Worm (Caenorhabditis elegans): ENCODE data around the gene hsp-60.

The hsp-60 gene

ce11 chrIII:1619442-1619841, at the start of gene hsp-60:
Gene hsp-60, plus strand, starts transcription at chrIII:1619742.
- no peak for TF ChIP-seq ceh-16 (tag; optimal IDR thresholded peaks at IDR 0.05)
- TF ChIP-seq fos-1 (tag; optimal IDR thresholded peaks at IDR 0.05): no peak
- TF ChIP-seq elt-3 (tag; optimal IDR thresholded peaks at IDR 0.05): no peak
- no peak for TF ChIP-seq nhr-11 (tag; optimal IDR thresholded peaks at IDR 0.05)
- TF ChIP-seq snpc-4 (tag; optimal IDR thresholded peaks at IDR 0.05): no peak
- TF ChIP-seq nhr-237 (tag; optimal IDR thresholded peaks at IDR 0.05): no peak
- no peak for TF ChIP-seq nhr-28 (tag; optimal IDR thresholded peaks at IDR 0.05)
- no peak for TF ChIP-seq pqm-1 (tag; optimal IDR thresholded peaks at IDR 0.05)
- TF ChIP-seq ama-1 (optimal IDR thresholded peaks at IDR 0.05): no peak
- no peak for TF ChIP-seq egl-27 (tag; optimal IDR thresholded peaks at IDR 0.05)
- TF ChIP-seq aly-2 (tag; optimal IDR thresholded peaks at IDR 0.05): no peak
- no peak for TF ChIP-seq nhr-12 (tag; optimal IDR thresholded peaks at IDR 0.05)
- no peak for TF ChIP-seq elt-1 (tag; optimal IDR thresholded peaks at IDR 0.05)
- TF ChIP-seq nhr-67 (tag; optimal IDR thresholded peaks at IDR 0.05): no peak
- no peak for TF ChIP-seq mml-1 (tag; optimal IDR thresholded peaks at IDR 0.05)
- TF ChIP-seq tbx-2 (tag; optimal IDR thresholded peaks at IDR 0.05): no peak
- no peak for TF ChIP-seq elt-2 (tag; optimal IDR thresholded peaks at IDR 0.05)

DNA sequence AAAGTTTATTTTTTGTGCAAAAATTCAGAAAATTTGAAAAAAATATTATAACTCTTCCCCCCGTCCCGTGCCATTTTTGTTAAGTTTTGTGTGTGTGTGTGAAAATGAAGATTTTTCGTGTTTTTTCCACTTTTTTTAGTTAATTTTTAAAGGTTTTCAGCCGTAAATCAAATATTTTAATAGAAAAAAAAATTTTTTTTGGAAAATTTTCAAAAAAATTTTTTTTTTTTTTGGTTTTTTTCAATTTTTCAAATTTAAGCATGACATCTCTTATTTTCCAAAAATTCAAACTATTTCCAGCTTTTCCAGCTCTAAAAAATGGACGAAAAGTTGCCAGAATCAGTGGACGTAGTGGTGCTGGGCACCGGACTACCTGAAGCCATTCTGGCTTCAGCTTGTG, 49.5 kb upstream of the hsp-60 start, which contains the start of gene rep-1:
rep-1 (plus strand) TSS at position 301 of the 400 bp plus-strand sequence.
- TF ChIP-seq lin-15B (tag; optimal IDR thresholded peaks at IDR 0.05) (no peak), ceh-9 (tag; optimal IDR thresholded peaks at IDR 0.05) (no peak), ceh-16 (tag; optimal IDR thresholded peaks at IDR 0.05) (no peak), ZK546.5 (tag; optimal IDR thresholded peaks at IDR 0.05) (no peak), hmg-11 (tag; optimal IDR thresholded peaks at IDR 0.05) (no peak), aly-2 (tag; optimal IDR thresholded peaks at IDR 0.05) (no peak), elt-2 (tag; optimal IDR thresholded peaks at IDR 0.05) (no peak), nhr-12 (tag; optimal IDR thresholded peaks at IDR 0.05) (no peak), skn-1 (tag; optimal IDR thresholded peaks at IDR 0.05) (no peak), sea-2 (GFP tag; optimal IDR thresholded peaks at IDR 0.05) (no peak), lin-39 (tag; optimal IDR thresholded peaks at IDR 0.05) (no peak), ceh-82 (tag; optimal IDR thresholded peaks at IDR 0.05) (no peak), snpc-4 (tag; optimal IDR thresholded peaks at IDR 0.05) (no peak), ceh-28 (tag; optimal IDR thresholded peaks at IDR 0.05) (no peak), ama-1 (optimal IDR thresholded peaks at IDR 0.05) (no peak), nhr-237 (tag; optimal IDR thresholded peaks at IDR 0.05) (no peak), elt-3 (tag; optimal IDR thresholded peaks at IDR 0.05) (no peak), mdl-1 (tag; optimal IDR thresholded peaks at IDR 0.05) (no peak)

DNA sequence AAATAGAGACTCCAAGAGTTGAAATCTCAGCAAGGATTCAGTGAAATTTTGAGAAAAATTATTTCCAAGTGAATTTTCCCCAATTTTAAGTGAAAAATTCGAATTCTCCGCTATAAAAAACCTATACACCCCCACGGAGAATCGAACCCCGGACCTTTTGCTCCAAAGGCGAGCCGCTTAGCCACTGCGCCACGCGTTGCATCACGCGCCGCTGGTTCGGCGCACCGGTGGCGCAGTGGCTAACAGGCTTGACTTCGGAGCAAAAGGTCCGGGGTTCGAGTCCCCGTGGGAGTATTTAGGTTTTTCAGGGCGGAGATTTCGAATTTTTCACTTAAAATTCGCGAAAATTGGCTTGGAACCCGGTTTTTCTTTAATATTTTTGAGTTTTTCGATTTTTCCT, 43.9 kb upstream of the hsp-60 start:
- TF ChIP-seq nhr-28 (tag; optimal IDR thresholded peaks at IDR 0.05) (no peak), pha-4 (tag; optimal IDR thresholded peaks at IDR 0.05) (no peak), R02D3.7 (tag; optimal IDR thresholded peaks at IDR 0.05) (no peak), aly-2 (tag; optimal IDR thresholded peaks at IDR 0.05) (no peak), fkh-10 (GFP tag; optimal IDR thresholded peaks at IDR 0.05) (no peak), snpc-4 (tag; optimal IDR thresholded peaks at IDR 0.05) (no peak), unc-39 (tag; optimal IDR thresholded peaks at IDR 0.05) (no peak), pqm-1 (tag; optimal IDR thresholded peaks at IDR 0.05) (no peak)

ce11 chrIII:1576451-1576850, 43.1 kb upstream of the hsp-60 start, which contains the start of gene Y22D7AL.7:
Gene Y22D7AL.7, plus strand, starts transcription at chrIII:1576751.
- TF ChIP-seq pha-4 (tag; optimal IDR thresholded peaks at IDR 0.05): no peak
- TF ChIP-seq elt-3 (tag; optimal IDR thresholded peaks at IDR 0.05): no peak

DNA sequence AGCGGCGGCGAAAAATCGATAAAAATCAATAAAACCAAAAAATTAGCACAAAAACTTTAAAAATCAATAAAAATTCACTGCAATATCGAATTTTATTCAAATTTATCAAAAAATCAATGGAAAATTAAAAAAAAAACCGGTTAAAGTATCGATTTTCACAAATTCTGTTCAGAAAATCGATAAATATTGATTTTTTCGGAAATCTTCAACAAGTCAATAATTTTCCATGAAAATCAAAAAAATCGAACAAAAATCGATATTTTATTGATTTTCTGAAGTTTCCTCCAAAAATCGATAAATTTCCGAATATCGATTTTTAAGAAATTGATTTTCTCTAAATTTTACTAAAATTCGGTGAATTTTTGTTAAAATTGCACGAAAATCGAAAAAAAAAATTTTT, 41.0 kb upstream of the hsp-60 start:
- no peak for TF ChIP-seq unc-39 (tag; optimal IDR thresholded peaks at IDR 0.05)
- no peak for TF ChIP-seq egl-5 (tag; optimal IDR thresholded peaks at IDR 0.05)
- peak; percentile 97 for TF ChIP-seq ceh-28 (tag; optimal IDR thresholded peaks at IDR 0.05)
- TF ChIP-seq ceh-82 (tag; optimal IDR thresholded peaks at IDR 0.05): no peak

DNA sequence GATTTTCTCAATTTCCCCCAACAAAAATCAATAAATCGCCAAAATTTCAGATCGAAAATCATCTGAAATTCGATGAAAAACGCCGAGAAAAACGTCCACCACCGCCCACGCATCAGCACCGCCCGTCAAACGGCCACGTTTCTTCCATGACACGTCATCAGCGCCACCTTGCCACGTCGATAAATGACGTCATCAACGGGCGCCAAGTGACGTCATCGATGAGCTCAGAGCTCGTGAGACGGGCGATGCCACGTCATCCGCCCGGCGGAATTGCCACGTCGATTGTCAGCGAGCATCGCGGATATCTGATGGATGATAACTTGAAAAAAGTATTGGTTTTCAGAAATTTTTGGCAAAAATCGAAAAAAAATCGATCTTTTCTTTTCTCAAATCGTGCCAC, 40.5 kb upstream of the hsp-60 start:
- TF ChIP-seq daf-12 (tag; optimal IDR thresholded peaks at IDR 0.05) (no peak), skn-1 (tag; optimal IDR thresholded peaks at IDR 0.05) (no peak), nhr-25 (tag; optimal IDR thresholded peaks at IDR 0.05) (no peak), lsy-12 (tag; optimal IDR thresholded peaks at IDR 0.05) (no peak)

All from whole organism, L3 larva.